Worm (Caenorhabditis elegans) whole organism, L1 larva: Measurements from ENCODE around the gene clec-180.
"Not testable (repeated sequence)": the region's sequence is repeated elsewhere in the genome, so short reads cannot be mapped to it uniquely, and the experiment has no call there.

Source experiments
- C16A3.4 ChIP-seq: fragments of 150-350 bp; optimal IDR thresholded peaks from 2 replicates; lab custom pipeline; 2014; ENCODE audit warnings: missing biosample characterization, missing genetic modification characterization
- C34B4.2 ChIP-seq: sonication (generic microtip); optimal IDR thresholded peaks from 2 replicates; lab custom pipeline; 2017; ENCODE audit warnings: mild to moderate bottlenecking, missing genetic modification characterization, missing compliant biosample characterization
- F16B12.6 ChIP-seq: fragments of 150-350 bp; optimal IDR thresholded peaks from 2 replicates; lab custom pipeline; 2014; ENCODE audit warnings: missing biosample characterization, missing genetic modification characterization
- aly-2 ChIP-seq: fragments of 150-350 bp; optimal IDR thresholded peaks from 2 replicates; lab custom pipeline; 2014; ENCODE audit warnings: missing biosample characterization, missing genetic modification characterization
- ama-1 ChIP-seq: fragments of 150-350 bp; optimal IDR thresholded peaks from 2 replicates; lab custom pipeline; 2014
- ceh-63 ChIP-seq: fragments of 200-800 bp; sonication (Bioruptor generic); optimal IDR thresholded peaks from 2 replicates; lab custom pipeline; 2018; ENCODE audit warnings: mild to moderate bottlenecking, missing genetic modification characterization, missing compliant biosample characterization
- ceh-90 ChIP-seq: sonication (generic microtip); optimal IDR thresholded peaks from 2 replicates; lab custom pipeline; 2016; ENCODE audit warnings: missing genetic modification characterization, missing compliant biosample characterization
- dsc-1 ChIP-seq: sonication (generic microtip); optimal IDR thresholded peaks from 2 replicates; lab custom pipeline; 2016; ENCODE audit warnings: mild to moderate bottlenecking, missing genetic modification characterization, missing compliant biosample characterization
- egl-27 ChIP-seq, 2 experiments: fragments of 150-350 bp in 1 of 2; sonication (generic microtip); optimal IDR thresholded peaks; 3 replicates each; lab custom pipeline; 2017 to 2018; ENCODE audit warnings: missing biosample characterization in 2 of 2, missing genetic modification characterization in 2 of 2, missing genetic modification reagents in 2 of 2
- elt-2 ChIP-seq: sonication (generic microtip); optimal IDR thresholded peaks from 2 replicates; lab custom pipeline; 2016; ENCODE audit warnings: missing genetic modification characterization, mild to moderate bottlenecking, inconsistent platforms, missing compliant biosample characterization, missing genetic modification reagents
- elt-3 ChIP-seq, 6 experiments: fragments of 150-350 bp in 1 of 6; sonication (generic microtip); optimal IDR thresholded peaks; 2 replicates each; lab custom pipeline; 2017 to 2018; ENCODE audit warnings: missing biosample characterization in 6 of 6, missing genetic modification characterization in 6 of 6, inconsistent platforms in 1 of 6
- fkh-10 ChIP-seq: sonication (generic microtip); optimal IDR thresholded peaks from 2 replicates; lab custom pipeline; 2017; ENCODE audit warnings: missing biosample characterization, missing genetic modification reagents, missing genetic modification characterization
- fkh-8 ChIP-seq: sonication (generic microtip); optimal IDR thresholded peaks from 2 replicates; lab custom pipeline; 2016; ENCODE audit warnings: mild to moderate bottlenecking, missing genetic modification characterization, missing compliant biosample characterization
- grh-1 ChIP-seq: fragments of 200-800 bp; sonication (Bioruptor generic); IDR thresholded peaks from 2 replicates; pipeline ENCODE4 v1.3.6; 2022; ENCODE audit warnings: missing genetic modification reagents, missing genetic modification characterization, missing compliant biosample characterization
- hlh-17 ChIP-seq: fragments of 200-800 bp; sonication (Bioruptor generic); optimal IDR thresholded peaks from 2 replicates; lab custom pipeline; 2018; ENCODE audit warnings: missing genetic modification characterization, mild to moderate bottlenecking, missing compliant biosample characterization, moderate library complexity, borderline replicate concordance
- hpl-2 ChIP-seq: fragments of 150-350 bp; optimal IDR thresholded peaks from 2 replicates; lab custom pipeline; 2014; ENCODE audit warnings: missing biosample characterization, missing genetic modification reagents, missing genetic modification characterization
- isw-1 ChIP-seq: fragments of 200-800 bp; sonication (Bioruptor generic); IDR thresholded peaks from 2 replicates; pipeline ENCODE4 v1.3.6; 2022; ENCODE audit warnings: missing genetic modification characterization, missing compliant biosample characterization
- jun-1 ChIP-seq: fragments of 150-350 bp; optimal IDR thresholded peaks from 2 replicates; lab custom pipeline; 2014; ENCODE audit warnings: missing biosample characterization, missing genetic modification reagents, missing genetic modification characterization
- lin-39 ChIP-seq: fragments of 150-350 bp; optimal IDR thresholded peaks from 2 replicates; lab custom pipeline; 2014; ENCODE audit warnings: missing biosample characterization, missing genetic modification reagents, missing genetic modification characterization
- mab-9 ChIP-seq: fragments of 200-800 bp; sonication (Bioruptor generic); IDR thresholded peaks from 2 replicates; pipeline ENCODE4 v1.3.6; 2022; ENCODE audit warnings: missing genetic modification reagents, missing genetic modification characterization, missing compliant biosample characterization
- mdl-1 ChIP-seq, 2 experiments: fragments of 150-350 bp; optimal IDR thresholded peaks; 2 replicates each; lab custom pipeline; 2014 to 2017; ENCODE audit warnings: missing biosample characterization in 2 of 2, missing genetic modification characterization in 2 of 2, inconsistent platforms in 1 of 2
- mef-2 ChIP-seq: fragments of 150-350 bp; optimal IDR thresholded peaks from 2 replicates; lab custom pipeline; 2014; ENCODE audit warnings: missing biosample characterization, missing genetic modification characterization
- mep-1 ChIP-seq: fragments of 150-350 bp; optimal IDR thresholded peaks from 2 replicates; lab custom pipeline; 2014; ENCODE audit warnings: missing biosample characterization, missing genetic modification characterization
- nhr-11 ChIP-seq: fragments of 150-350 bp; optimal IDR thresholded peaks from 2 replicates; lab custom pipeline; 2014; ENCODE audit warnings: missing biosample characterization, missing genetic modification characterization
- nhr-19 ChIP-seq: fragments of 200-800 bp; sonication (Bioruptor generic); conservative IDR thresholded peaks from 2 replicates; pipeline ENCODE4 v1.3.6; 2022; ENCODE audit warnings: missing genetic modification characterization, missing compliant biosample characterization
- nhr-20 ChIP-seq: sonication (generic microtip); optimal IDR thresholded peaks from 2 replicates; lab custom pipeline; 2016; ENCODE audit warnings: mild to moderate bottlenecking, missing genetic modification characterization, missing compliant biosample characterization
- nhr-237 ChIP-seq: fragments of 150-350 bp; optimal IDR thresholded peaks from 2 replicates; lab custom pipeline; 2014; ENCODE audit warnings: missing biosample characterization, missing genetic modification characterization
- nhr-28 ChIP-seq: fragments of 150-350 bp; optimal IDR thresholded peaks from 2 replicates; lab custom pipeline; 2014; ENCODE audit warnings: missing biosample characterization, missing genetic modification characterization
- nhr-47 ChIP-seq: sonication (generic microtip); optimal IDR thresholded peaks from 2 replicates; lab custom pipeline; 2016; ENCODE audit warnings: mild to moderate bottlenecking, missing genetic modification characterization, moderate library complexity, missing compliant biosample characterization
- nhr-71 ChIP-seq: sonication (generic microtip); optimal IDR thresholded peaks from 2 replicates; lab custom pipeline; 2016; ENCODE audit warnings: mild to moderate bottlenecking, missing genetic modification characterization, moderate library complexity, missing compliant biosample characterization
- nhr-76 ChIP-seq: sonication (generic microtip); optimal IDR thresholded peaks from 2 replicates; lab custom pipeline; 2017; ENCODE audit warnings: missing biosample characterization, missing genetic modification characterization
- nhr-84 ChIP-seq: sonication (generic microtip); optimal IDR thresholded peaks from 2 replicates; lab custom pipeline; 2017; ENCODE audit warnings: missing biosample characterization, missing genetic modification characterization
- nhr-85 ChIP-seq: sonication (generic microtip); peaks from one replicate; lab custom pipeline; 2016; ENCODE audit warnings: missing genetic modification characterization, inconsistent platforms, missing compliant biosample characterization
- pqm-1 ChIP-seq: sonication (generic microtip); optimal IDR thresholded peaks from 3 replicates; lab custom pipeline; 2017; ENCODE audit warnings: missing biosample characterization, missing genetic modification characterization
- rnt-1 ChIP-seq: sonication (generic microtip); optimal IDR thresholded peaks from 2 replicates; lab custom pipeline; 2016; ENCODE audit warnings: mild to moderate bottlenecking, missing genetic modification characterization, moderate library complexity, missing compliant biosample characterization
- snpc-4 ChIP-seq: fragments of 150-350 bp; optimal IDR thresholded peaks from 2 replicates; lab custom pipeline; 2014; ENCODE audit warnings: missing biosample characterization, missing genetic modification characterization
- sptf-1 ChIP-seq: fragments of 150-350 bp; optimal IDR thresholded peaks from 2 replicates; lab custom pipeline; 2014; ENCODE audit warnings: missing biosample characterization, missing genetic modification characterization
- tbx-2 ChIP-seq: sonication (generic microtip); optimal IDR thresholded peaks from 2 replicates; lab custom pipeline; 2016; ENCODE audit warnings: missing genetic modification characterization, missing compliant biosample characterization
- tlp-1 ChIP-seq: fragments of 150-350 bp; optimal IDR thresholded peaks from 2 replicates; lab custom pipeline; 2014; ENCODE audit warnings: missing biosample characterization, missing genetic modification characterization
- unc-130 ChIP-seq: fragments of 150-350 bp; optimal IDR thresholded peaks from 2 replicates; lab custom pipeline; 2017; ENCODE audit warnings: missing biosample characterization, missing genetic modification characterization, inconsistent platforms
- unc-62 ChIP-seq: fragments of 150-350 bp; optimal IDR thresholded peaks from 2 replicates; lab custom pipeline; 2014; ENCODE audit warnings: missing biosample characterization, missing genetic modification reagents, missing genetic modification characterization
- vab-15 ChIP-seq: sonication (generic microtip); optimal IDR thresholded peaks from 2 replicates; lab custom pipeline; 2017; ENCODE audit warnings: missing genotype, mild to moderate bottlenecking, missing genetic modification characterization, missing compliant biosample characterization
- xbp-1 ChIP-seq: sonication (generic microtip); optimal IDR thresholded peaks from 2 replicates; lab custom pipeline; 2016; ENCODE audit warnings: missing genetic modification characterization, missing compliant biosample characterization
- zag-1 ChIP-seq: fragments of 150-350 bp; optimal IDR thresholded peaks from 2 replicates; lab custom pipeline; 2014; ENCODE audit warnings: missing biosample characterization, missing genetic modification characterization
- zip-4 ChIP-seq: fragments of 200-800 bp; sonication (Bioruptor generic); optimal IDR thresholded peaks from 2 replicates; lab custom pipeline; 2018; ENCODE audit warnings: mild to moderate bottlenecking, missing genetic modification characterization, moderate library complexity, missing compliant biosample characterization
- ztf-11 ChIP-seq, 2 experiments: sonication (generic microtip); optimal IDR thresholded peaks; 2 replicates each; lab custom pipeline; 2016 to 2017; ENCODE audit warnings: missing genetic modification characterization in 2 of 2, missing biosample characterization in 1 of 2, missing compliant biosample characterization in 1 of 2
- ztf-4 ChIP-seq: fragments of 150-350 bp; optimal IDR thresholded peaks from 2 replicates; lab custom pipeline; 2014; ENCODE audit warnings: missing biosample characterization, missing genetic modification characterization

Gene clec-180

ce11 chrIV:7561614-7562142, 7.0 kb upstream of the clec-180 start, which contains the start of gene ima-3 (continued):
- TF ChIP-seq grh-1 (no peak), nhr-19 (GFP tag; lab: Robert Waterston, UW) (no peak), fkh-8 (tag; lab: Kevin White, UChicago) (no peak), nhr-84 (tag; lab: Kevin White, UChicago) (no peak), ceh-63 (GFP tag; lab: Kevin White, UChicago) (no peak), ceh-90 (tag; lab: Kevin White, UChicago) (no peak), jun-1 (no peak), nhr-76 (tag; lab: Kevin White, UChicago) (no peak), nhr-28 (tag; lab: Kevin White, UChicago) (no peak), dsc-1 (tag; lab: Kevin White, UChicago) (no peak), isw-1 (GFP tag; lab: Robert Waterston, UW) (no peak; the same call in 1 of the 2 replicates), lin-39 (tag; lab: Kevin White, UChicago) (no peak), nhr-47 (peak; percentile 14), elt-3 (tag; optimal IDR thresholded peaks at IDR 0.05; lab: Kevin White, UChicago) (no peak), mef-2 (no peak), ama-1 (lab: Kevin White, UChicago) (no peak), C16A3.4 (tag; lab: Kevin White, UChicago) (peak; percentile 87), F16B12.6 (tag; lab: Kevin White, UChicago) (peak; percentile 13), zag-1 (tag; lab: Kevin White, UChicago) (no peak), nhr-71 (tag; lab: Kevin White, UChicago) (no peak), nhr-237 (no peak), hpl-2 (GFP tag; lab: Kevin White, UChicago) (no peak), vab-15 (no peak), tlp-1 (no peak), ztf-4 (no peak), aly-2 (tag; lab: Kevin White, UChicago) (no peak), xbp-1 (tag; lab: Kevin White, UChicago) (no peak), nhr-20 (tag; lab: Kevin White, UChicago) (no peak), hlh-17 (GFP tag; lab: Kevin White, UChicago) (no peak), unc-130 (tag; lab: Kevin White, UChicago) (no peak), nhr-11 (tag; lab: Kevin White, UChicago) (no peak), sptf-1 (tag; lab: Kevin White, UChicago) (no peak), egl-27 (tag; optimal IDR thresholded peaks at IDR 0.05; lab: Kevin White, UChicago) (no peak), elt-2 (tag; lab: Kevin White, UChicago) (no peak), fkh-10 (no peak), tbx-2 (tag; lab: Kevin White, UChicago) (peak; percentile 5), C34B4.2 (tag; lab: Kevin White, UChicago) (no peak), unc-62 (GFP tag; lab: Kevin White, UChicago) (no peak), nhr-85 (tag; lab: Kevin White, UChicago) (no peak), rnt-1 (peak; percentile 41), mab-9 (GFP tag; lab: Robert Waterston, UW) (no peak), ztf-11 (tag; optimal IDR thresholded peaks at IDR 0.05; lab: Kevin White, UChicago) (no peak), mdl-1 (tag; optimal IDR thresholded peaks at IDR 0.05; lab: Kevin White, UChicago) (no peak), snpc-4 (tag; lab: Kevin White, UChicago) (peak; percentile 2)

- TF ChIP-seq zip-4 (GFP tag; lab: Kevin White, UChicago); mep-1 (tag; lab: Kevin White, UChicago); pqm-1 (tag; lab: Kevin White, UChicago): not testable (repeated sequence)
- TF ChIP-seq, all 84 proteins: peak for 0; not testable (repeated sequence) for 84
Measured at ce11 chrIV:7563850-7564249, 4.8 kb upstream of the clec-180 start, which contains the start of gene F32E10.9. Gene F32E10.9 (minus strand): TSS chrIV:7563950.
